Fruit fly (Drosophila melanogaster) S2 (cell line): ENCODE results near the gene mthl2.

Experiments used
- CG8478 ChIP-seq: fragments of >200 bp; optimal IDR thresholded peaks from 2 replicates; lab custom pipeline; 2018
- CTCF ChIP-seq, 2 experiments: fragments of >200 bp; optimal IDR thresholded peaks; 2 replicates each; lab custom pipeline; 2018

mthl2 gene

DNA sequence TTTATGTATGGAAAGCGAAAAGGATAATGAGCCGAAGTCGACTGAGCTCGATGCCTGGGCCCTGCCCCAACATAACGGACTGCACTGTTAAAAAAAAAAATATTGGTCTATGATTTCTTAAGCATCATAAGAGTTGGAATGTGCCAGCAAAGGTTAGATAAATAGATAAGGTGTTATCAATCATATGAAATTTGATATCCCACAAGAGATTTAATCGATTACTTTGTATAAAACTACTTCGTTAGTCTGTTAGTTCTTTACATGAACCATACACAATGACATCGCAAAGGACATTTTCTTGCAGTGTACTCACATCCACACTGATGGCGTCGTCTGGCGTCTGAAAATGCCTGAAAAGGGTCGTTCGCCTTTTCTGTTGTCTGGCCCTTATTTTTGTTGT, 32.9 kb downstream of the mthl2 start:
- TF ChIP-seq CG8478 (lab: Kevin White, UChicago), result no peak
- no peak for TF ChIP-seq CTCF (optimal IDR thresholded peaks at IDR 0.05; lab: Kevin White, UChicago)

- TF ChIP-seq CTCF (optimal IDR thresholded peaks at IDR 0.05; lab: Kevin White, UChicago), result no peak
- no peak for TF ChIP-seq CG8478 (lab: Kevin White, UChicago)
These were observed 34.0 kb downstream of the mthl2 start for dm6 chr3L:5638542-5639045.

DNA sequence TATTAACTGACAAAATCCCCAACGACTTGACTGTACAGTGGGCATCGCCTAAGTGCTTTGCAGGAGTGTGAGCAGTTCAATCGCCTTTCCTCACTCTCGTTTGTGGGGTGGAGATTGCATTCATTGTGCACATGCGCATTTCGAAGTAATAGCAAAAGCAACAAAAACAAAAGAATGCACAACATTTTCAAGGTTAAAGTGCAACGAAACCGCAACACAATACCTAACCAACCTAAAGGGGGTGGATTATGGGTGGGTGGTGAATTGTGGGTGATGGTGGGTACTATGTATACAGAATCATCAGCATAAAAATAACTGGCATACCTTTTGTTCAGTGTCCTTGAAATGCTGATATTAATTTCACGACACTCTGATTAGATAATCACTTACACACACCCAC, 34.9 kb downstream of the mthl2 start:
- no peak for TF ChIP-seq CG8478 (lab: Kevin White, UChicago)
- no peak for TF ChIP-seq CTCF (optimal IDR thresholded peaks at IDR 0.05; lab: Kevin White, UChicago)

- TF ChIP-seq CG8478 (lab: Kevin White, UChicago) (no peak), CTCF (optimal IDR thresholded peaks at IDR 0.05; lab: Kevin White, UChicago) (no peak)
These were observed 36.1 kb downstream of the mthl2 start for dm6 chr3L:5640689-5641088.

- TF ChIP-seq CTCF (optimal IDR thresholded peaks at IDR 0.05; lab: Kevin White, UChicago) (no peak), CG8478 (lab: Kevin White, UChicago) (no peak)
These were observed 36.5 kb downstream of the mthl2 start for dm6 chr3L:5641120-5641519.

dm6 chr3L:5641547-5641946, 37.0 kb downstream of the mthl2 start:
- TF ChIP-seq CG8478 (lab: Kevin White, UChicago) (no peak), CTCF (optimal IDR thresholded peaks at IDR 0.05; lab: Kevin White, UChicago) (no peak)

DNA sequence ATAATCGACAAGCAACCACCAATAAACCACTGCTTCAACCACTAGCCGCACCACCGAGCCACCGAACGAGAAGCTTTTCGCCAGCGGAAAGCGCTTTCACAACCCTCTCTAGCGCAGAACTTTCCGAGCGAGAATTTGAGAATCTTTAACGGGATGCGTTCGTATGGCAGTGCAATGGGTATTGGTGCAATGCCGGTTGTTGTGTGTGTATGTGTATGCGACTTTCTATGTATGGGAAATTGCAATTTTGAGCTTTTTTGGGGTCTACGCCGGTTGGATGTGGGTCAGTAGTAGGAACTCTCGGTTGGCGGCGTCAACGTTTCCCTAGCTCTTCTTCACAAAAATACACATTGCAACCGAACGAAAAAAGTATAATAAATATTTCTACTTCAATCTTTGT, 38.2 kb downstream of the mthl2 start:
- TF ChIP-seq CTCF (optimal IDR thresholded peaks at IDR 0.05; lab: Kevin White, UChicago) (no peak), CG8478 (lab: Kevin White, UChicago) (no peak)

DNA sequence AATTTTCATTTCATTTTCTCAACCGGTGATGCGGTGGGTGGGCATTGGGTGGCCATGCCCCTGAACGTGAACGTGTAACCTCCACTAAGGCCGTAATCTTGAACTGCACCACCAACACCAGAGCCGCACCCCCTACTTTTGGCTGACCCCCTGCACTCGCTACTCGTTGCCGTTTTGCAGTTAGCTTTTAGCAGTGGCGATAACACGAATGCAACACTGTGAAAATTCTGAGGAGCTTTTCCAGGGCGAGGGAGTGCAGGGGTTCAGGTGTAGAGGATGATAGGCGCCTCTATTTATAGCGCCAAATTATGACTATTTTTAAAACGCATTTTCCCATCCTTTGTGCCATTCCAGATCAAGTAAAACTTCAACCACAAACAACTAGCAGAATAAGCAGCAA, 39.1 kb downstream of the mthl2 start:
- no peak for TF ChIP-seq CG8478 (lab: Kevin White, UChicago)
- TF ChIP-seq CTCF (optimal IDR thresholded peaks at IDR 0.05; lab: Kevin White, UChicago), result no peak

- TF ChIP-seq CTCF (optimal IDR thresholded peaks at IDR 0.05; lab: Kevin White, UChicago) (no peak), CG8478 (lab: Kevin White, UChicago) (no peak)
These were observed 49.9 kb downstream of the mthl2 start, which contains the start of gene lin-28 for dm6 chr3L:5654403-5654883. Gene lin-28 (plus strand): TSS chr3L:5654681.

- TF ChIP-seq CG8478 (lab: Kevin White, UChicago) (no peak), CTCF (optimal IDR thresholded peaks at IDR 0.05; lab: Kevin White, UChicago) (no peak)
These were observed 50.6 kb downstream of the mthl2 start for dm6 chr3L:5654955-5655750.

DNA sequence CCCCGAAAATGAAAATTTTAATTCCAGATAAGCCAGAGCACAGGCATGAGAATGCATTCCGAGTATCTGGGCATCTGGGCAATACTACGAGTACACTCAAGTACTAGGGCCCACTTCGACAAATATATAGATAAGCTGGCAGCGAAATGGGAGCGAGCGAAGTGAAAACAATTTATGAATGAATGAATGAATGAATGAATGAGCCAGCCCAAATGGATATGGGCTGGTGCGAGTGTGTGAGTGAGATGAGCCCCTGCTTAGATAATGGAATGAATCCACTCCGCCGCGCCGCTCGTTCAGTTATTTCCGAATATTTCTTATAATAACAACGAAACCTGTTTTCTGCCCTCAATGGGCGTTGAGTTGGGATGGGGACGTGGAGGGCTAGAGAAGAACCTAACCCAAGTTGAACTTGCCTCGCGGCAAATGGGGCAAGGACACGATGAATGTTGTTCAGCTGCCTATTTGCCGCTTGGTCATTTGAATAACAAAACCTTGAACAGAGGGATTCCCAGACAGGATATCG, 51.2 kb downstream of the mthl2 start:
- TF ChIP-seq CTCF (optimal IDR thresholded peaks at IDR 0.05; lab: Kevin White, UChicago) (no peak), CG8478 (lab: Kevin White, UChicago) (no peak)
